Worm (Caenorhabditis elegans): ENCODE results near the gene F53B2.5.

Gene F53B2.5

ce11 chrIV:12547824-12548223, 16.9 kb upstream of the F53B2.5 start, which contains the start of gene ipmk-1:
ipmk-1 (plus strand) TSS chrIV:12548124.
- no peak for TF ChIP-seq daf-19 (GFP tag; conservative IDR thresholded peaks at IDR 0.05)
- TF ChIP-seq dmd-6 (GFP tag; IDR thresholded peaks at IDR 0.05), result no peak
- no peak for TF ChIP-seq gei-8 (GFP tag; optimal IDR thresholded peaks at IDR 0.05)
- TF ChIP-seq nhr-77 (tag; optimal IDR thresholded peaks at IDR 0.05), result no peak
- no peak for TF ChIP-seq Y48G9A.11 (GFP tag; IDR thresholded peaks at IDR 0.05)
- no peak for TF ChIP-seq unc-130 (GFP tag; optimal IDR thresholded peaks at IDR 0.05)
- TF ChIP-seq unc-62 (GFP tag; optimal IDR thresholded peaks at IDR 0.05 in 1 of 2), result no peak
- no peak for TF ChIP-seq unc-62 (tag; optimal IDR thresholded peaks at IDR 0.05)
- no peak for TF ChIP-seq nhr-10 (tag; optimal IDR thresholded peaks at IDR 0.05)
- no peak for TF ChIP-seq ZK337.2 (GFP tag; IDR thresholded peaks at IDR 0.05)

- TF ChIP-seq mep-1 (tag; optimal IDR thresholded peaks at IDR 0.05) (no peak), T20F7.1 (GFP tag; optimal IDR thresholded peaks at IDR 0.05) (no peak), saeg-2 (GFP tag; IDR thresholded peaks at IDR 0.05) (no peak), daf-12 (tag; optimal IDR thresholded peaks at IDR 0.05) (no peak), daf-16 (GFP tag; optimal IDR thresholded peaks at IDR 0.05) (no peak), daf-16 (tag; optimal IDR thresholded peaks at IDR 0.05) (no peak), D1046.2 (GFP tag; IDR thresholded peaks at IDR 0.05) (no peak), sdz-12 (GFP tag; optimal IDR thresholded peaks at IDR 0.05) (no peak), nhr-237 (tag; optimal IDR thresholded peaks at IDR 0.05) (no peak), vab-7 (GFP tag; IDR thresholded peaks at IDR 0.05) (no peak), unc-62 (GFP tag; optimal IDR thresholded peaks at IDR 0.05 in 1 of 2) (no peak), unc-62 (tag; optimal IDR thresholded peaks at IDR 0.05) (no peak)
Measured at ce11 chrIV:12545902-12546301, 15.0 kb upstream of the F53B2.5 start.

ce11 chrIV:12545393-12545792, 14.4 kb upstream of the F53B2.5 start:
- TF ChIP-seq ama-1 (optimal IDR thresholded peaks at IDR 0.05) (no peak), mes-2 (tag; optimal IDR thresholded peaks at IDR 0.05; ENCODE audit: poor library complexity, severe bottlenecking) (peak; percentile 27)

- TF ChIP-seq F26F4.8 (GFP tag; conservative IDR thresholded peaks at IDR 0.05) (no peak), unc-62 (GFP tag; optimal IDR thresholded peaks at IDR 0.05 in 1 of 2) (peak in 1 of 2 experiments; percentile 64), unc-62 (tag; optimal IDR thresholded peaks at IDR 0.05) (no peak)
Measured at ce11 chrIV:12544624-12545023, 13.7 kb upstream of the F53B2.5 start.

ce11 chrIV:12542011-12542410, 11.1 kb upstream of the F53B2.5 start, which contains the start of gene ham-1:
ham-1 (plus strand) TSS chrIV:12542183.
- TF ChIP-seq unc-62 (GFP tag; optimal IDR thresholded peaks at IDR 0.05 in 1 of 2), result peak in 1 of 2 experiments; percentile 90
- no peak for TF ChIP-seq unc-62 (tag; optimal IDR thresholded peaks at IDR 0.05)
- no peak for TF ChIP-seq ztf-11 (tag; optimal IDR thresholded peaks at IDR 0.05)

- TF ChIP-seq nhr-25 (tag; optimal IDR thresholded peaks at IDR 0.05; ENCODE audit: borderline replicate concordance, insufficient read depth) (no peak), ceh-28 (tag; optimal IDR thresholded peaks at IDR 0.05) (no peak), zag-1 (tag; optimal IDR thresholded peaks at IDR 0.05) (no peak), F49E8.2 (tag; optimal IDR thresholded peaks at IDR 0.05; ENCODE audit: borderline replicate concordance) (no peak), hlh-11 (tag; optimal IDR thresholded peaks at IDR 0.05) (no peak), rbr-2 (tag; optimal IDR thresholded peaks at IDR 0.05) (no peak), snpc-1.2 (GFP tag; IDR thresholded peaks at IDR 0.05) (no peak), saeg-2 (GFP tag; IDR thresholded peaks at IDR 0.05) (no peak), F37D6.2 (tag; optimal IDR thresholded peaks at IDR 0.05) (no peak)
Measured at ce11 chrIV:12540242-12540641, 9.3 kb upstream of the F53B2.5 start.
